Worm (Caenorhabditis elegans) whole organism, L4 larva: Measurements from ENCODE around the gene C06H2.2.

Experiments used
- D1046.2 ChIP-seq: fragments of 200-800 bp; sonication (Bioruptor generic); IDR thresholded peaks from 2 replicates; pipeline ENCODE4 v1.3.6; 2022; ENCODE audit warnings: missing genetic modification characterization, missing compliant biosample characterization
- F44E2.7 ChIP-seq: fragments of 200-800 bp; sonication (Bioruptor generic); IDR thresholded peaks from 2 replicates; pipeline ENCODE4 v2.1.2; 2022; ENCODE audit warnings: missing genetic modification characterization, missing compliant biosample characterization
- F49E8.2 ChIP-seq: sonication (generic microtip); optimal IDR thresholded peaks from 2 replicates; lab custom pipeline; 2016; ENCODE audit warnings: missing compliant biosample characterization, mild to moderate bottlenecking, missing genetic modification characterization, borderline replicate concordance
- T20F7.1 ChIP-seq: fragments of 200-800 bp; sonication (Bioruptor generic); optimal IDR thresholded peaks from 2 replicates; lab custom pipeline; 2018; ENCODE audit warnings: mild to moderate bottlenecking, missing genetic modification characterization, missing compliant biosample characterization
- T26A8.4 ChIP-seq: fragments of 200-800 bp; sonication (Bioruptor generic); IDR thresholded peaks from 2 replicates; pipeline ENCODE4 v1.3.6; 2022; ENCODE audit warnings: missing genetic modification characterization, missing compliant biosample characterization
- Y105C5A.15 ChIP-seq: fragments of 200-800 bp; sonication (Bioruptor generic); IDR thresholded peaks from 2 replicates; pipeline ENCODE4 v1.3.6; 2022; ENCODE audit warnings: missing genetic modification characterization, missing compliant biosample characterization
- Y5F2A.4 ChIP-seq: fragments of 200-800 bp; sonication (Bioruptor generic); optimal IDR thresholded peaks from 2 replicates; lab custom pipeline; 2018; ENCODE audit warnings: mild to moderate bottlenecking, missing genetic modification characterization, missing compliant biosample characterization
- ama-1 ChIP-seq: fragments of 150-350 bp; optimal IDR thresholded peaks from 2 replicates; lab custom pipeline; 2014; ENCODE audit warnings: inconsistent platforms, mixed read lengths
- arid-1 ChIP-seq: fragments of 200-800 bp; sonication (Bioruptor generic); conservative IDR thresholded peaks from 2 replicates; pipeline ENCODE4 v1.3.6; 2022; ENCODE audit warnings: missing genetic modification reagents, missing genetic modification characterization, missing compliant biosample characterization
- ceh-32 ChIP-seq: sonication (generic microtip); optimal IDR thresholded peaks from 2 replicates; lab custom pipeline; 2016; ENCODE audit warnings: mild to moderate bottlenecking, missing genetic modification characterization, missing compliant biosample characterization; ENCODE audit not compliant: poor library complexity
- ceh-44 ChIP-seq: fragments of 200-800 bp; sonication (Bioruptor generic); IDR thresholded peaks from 2 replicates; pipeline ENCODE4 v1.3.6; 2022; ENCODE audit warnings: missing genetic modification reagents, missing genetic modification characterization, missing compliant biosample characterization
- ceh-62 ChIP-seq: sonication (generic microtip); optimal IDR thresholded peaks from 2 replicates; lab custom pipeline; 2017; ENCODE audit warnings: missing biosample characterization, missing genetic modification characterization
- ces-1 ChIP-seq: fragments of 150-350 bp; sonication (generic microtip); optimal IDR thresholded peaks from 4 replicates; lab custom pipeline; 2014; ENCODE audit warnings: missing biosample characterization, missing genetic modification reagents, missing genetic modification characterization
- cey-2 ChIP-seq: sonication (generic microtip); optimal IDR thresholded peaks from 3 replicates; lab custom pipeline; 2017; ENCODE audit warnings: missing genetic modification characterization, mild to moderate bottlenecking, missing compliant biosample characterization, antibody characterized with exemption, borderline replicate concordance; ENCODE audit not compliant: insufficient read depth
- daf-12 ChIP-seq: fragments of 150-350 bp; optimal IDR thresholded peaks from 2 replicates; lab custom pipeline; 2014; ENCODE audit warnings: missing biosample characterization, missing genetic modification reagents, missing genetic modification characterization
- daf-8 ChIP-seq: fragments of 200-800 bp; sonication (Bioruptor generic); IDR thresholded peaks from 2 replicates; pipeline ENCODE4 v1.3.6; 2022; ENCODE audit warnings: missing genetic modification characterization, missing compliant biosample characterization
- dmd-8 ChIP-seq: fragments of 200-800 bp; sonication (Bioruptor generic); IDR thresholded peaks from 2 replicates; pipeline ENCODE4 v1.3.6; 2022; ENCODE audit warnings: missing genetic modification characterization, missing compliant biosample characterization
- dmd-9 ChIP-seq: fragments of 200-800 bp; sonication (Bioruptor generic); IDR thresholded peaks from 2 replicates; pipeline ENCODE4 v1.3.6; 2022; ENCODE audit warnings: missing genetic modification reagents, missing genetic modification characterization, missing compliant biosample characterization
- duxl-1 ChIP-seq: sonication (generic microtip); optimal IDR thresholded peaks from 2 replicates; lab custom pipeline; 2016; ENCODE audit warnings: mild to moderate bottlenecking, missing genetic modification characterization, moderate library complexity, missing compliant biosample characterization; ENCODE audit not compliant: poor library complexity
- dve-1 ChIP-seq: sonication (generic microtip); optimal IDR thresholded peaks from 2 replicates; lab custom pipeline; 2017; ENCODE audit warnings: antibody characterized with exemption, mild to moderate bottlenecking, missing genetic modification characterization, missing compliant biosample characterization; ENCODE audit not compliant: insufficient read depth
- egl-43 ChIP-seq: fragments of 200-800 bp; sonication (Bioruptor generic); IDR thresholded peaks from 2 replicates; pipeline ENCODE4 v1.3.6; 2022; ENCODE audit warnings: missing genetic modification reagents, missing genetic modification characterization, missing compliant biosample characterization
- fkh-10 ChIP-seq: fragments of 150-350 bp; optimal IDR thresholded peaks from 2 replicates; lab custom pipeline; 2014; ENCODE audit warnings: missing biosample characterization, missing genetic modification reagents, missing genetic modification characterization
- fos-1 ChIP-seq: fragments of 150-350 bp; optimal IDR thresholded peaks from 2 replicates; lab custom pipeline; 2014; ENCODE audit warnings: missing biosample characterization, missing genetic modification characterization
- hif-1 ChIP-seq, 2 experiments: sonication (generic microtip); optimal IDR thresholded peaks; 2 replicates each; lab custom pipeline; 2016 to 2017; ENCODE audit warnings: missing compliant biosample characterization in 2 of 2, missing genetic modification characterization in 2 of 2, missing genetic modification reagents in 2 of 2, missing genotype in 2 of 2, mild to moderate bottlenecking in 1 of 2
- hlh-11 ChIP-seq: fragments of 200-800 bp; sonication (Bioruptor generic); optimal IDR thresholded peaks from 2 replicates; lab custom pipeline; 2018; ENCODE audit warnings: mild to moderate bottlenecking, missing genetic modification characterization, missing compliant biosample characterization
- hlh-30 ChIP-seq: sonication (generic microtip); optimal IDR thresholded peaks from 2 replicates; lab custom pipeline; 2017; ENCODE audit warnings: antibody characterized with exemption, mild to moderate bottlenecking, missing genetic modification characterization, missing compliant biosample characterization; ENCODE audit not compliant: insufficient read depth
- hmg-1.1 ChIP-seq: fragments of 200-800 bp; sonication (Bioruptor generic); IDR thresholded peaks from 2 replicates; pipeline ENCODE4 v1.3.6; 2022; ENCODE audit warnings: missing genetic modification reagents, missing genetic modification characterization, missing compliant biosample characterization
- jun-1 ChIP-seq: fragments of 150-350 bp; optimal IDR thresholded peaks from 2 replicates; lab custom pipeline; 2014; ENCODE audit warnings: missing biosample characterization, missing genetic modification reagents, missing genetic modification characterization
- lin-1 ChIP-seq: fragments of 200-800 bp; sonication (Bioruptor generic); IDR thresholded peaks from 2 replicates; pipeline ENCODE4 v1.3.6; 2022; ENCODE audit warnings: missing genetic modification reagents, missing genetic modification characterization, missing compliant biosample characterization
- lin-13 ChIP-seq: fragments of 150-350 bp; optimal IDR thresholded peaks from 2 replicates; lab custom pipeline; 2014; ENCODE audit warnings: missing biosample characterization, missing genetic modification reagents, missing genetic modification characterization
- lin-38 ChIP-seq: fragments of 200-800 bp; sonication (Bioruptor generic); IDR thresholded peaks from 2 replicates; pipeline ENCODE4 v1.3.6; 2022; ENCODE audit warnings: missing genetic modification reagents, missing genetic modification characterization, missing compliant biosample characterization
- mdt-29 ChIP-seq: fragments of 200-800 bp; sonication (Bioruptor generic); IDR thresholded peaks from 2 replicates; pipeline ENCODE4 v1.3.6; 2022; ENCODE audit warnings: missing genetic modification reagents, missing genetic modification characterization, missing compliant biosample characterization
- mxl-2 ChIP-seq: fragments of 200-800 bp; sonication (Bioruptor generic); conservative IDR thresholded peaks from 2 replicates; pipeline ENCODE4 v1.3.6; 2022; ENCODE audit warnings: missing genetic modification reagents, missing genetic modification characterization, missing compliant biosample characterization
- nhr-102 ChIP-seq: sonication (generic microtip); optimal IDR thresholded peaks from 2 replicates; lab custom pipeline; 2016; ENCODE audit warnings: mild to moderate bottlenecking, missing genetic modification characterization, moderate library complexity, missing compliant biosample characterization
- nhr-11 ChIP-seq: fragments of 150-350 bp; optimal IDR thresholded peaks from 2 replicates; lab custom pipeline; 2014; ENCODE audit warnings: missing biosample characterization, missing genetic modification characterization
- nhr-237 ChIP-seq: sonication (generic microtip); optimal IDR thresholded peaks from 2 replicates; lab custom pipeline; 2017; ENCODE audit warnings: missing biosample characterization, missing genetic modification characterization
- nhr-28 ChIP-seq: fragments of 150-350 bp; optimal IDR thresholded peaks from 2 replicates; lab custom pipeline; 2014; ENCODE audit warnings: missing biosample characterization, missing genetic modification characterization
- nhr-42 ChIP-seq: fragments of 200-800 bp; sonication (Bioruptor generic); IDR thresholded peaks from 2 replicates; pipeline ENCODE4 v1.3.6; 2022; ENCODE audit warnings: missing genetic modification characterization, missing compliant biosample characterization
- nhr-76 ChIP-seq: fragments of 150-350 bp; optimal IDR thresholded peaks from 2 replicates; lab custom pipeline; 2014; ENCODE audit warnings: missing biosample characterization, missing genetic modification characterization
- rbr-2 ChIP-seq: sonication (generic microtip); optimal IDR thresholded peaks from 2 replicates; lab custom pipeline; 2016; ENCODE audit warnings: missing genotype, missing genetic modification characterization, missing compliant biosample characterization
- saeg-2 ChIP-seq: fragments of 200-800 bp; sonication (Bioruptor generic); IDR thresholded peaks from 2 replicates; pipeline ENCODE4 v1.3.6; 2022; ENCODE audit warnings: missing genetic modification reagents, missing genetic modification characterization, missing compliant biosample characterization
- set-16 ChIP-seq: fragments of 200-800 bp; sonication (Bioruptor generic); IDR thresholded peaks from 2 replicates; pipeline ENCODE4 v1.3.6; 2022; ENCODE audit warnings: missing genetic modification reagents, missing genetic modification characterization, missing compliant biosample characterization
- snpc-1.2 ChIP-seq: fragments of 200-800 bp; sonication (Bioruptor generic); IDR thresholded peaks from 2 replicates; pipeline ENCODE4 v1.3.6; 2022; ENCODE audit warnings: missing genetic modification reagents, missing genetic modification characterization, missing compliant biosample characterization
- snpc-4 ChIP-seq: fragments of 150-350 bp; optimal IDR thresholded peaks from 2 replicates; lab custom pipeline; 2014; ENCODE audit warnings: missing biosample characterization, missing genetic modification characterization
- tra-1 ChIP-seq: fragments of 200-800 bp; sonication (Bioruptor generic); IDR thresholded peaks from 2 replicates; pipeline ENCODE4 v1.3.6; 2022; ENCODE audit warnings: missing genetic modification reagents, missing genetic modification characterization, missing compliant biosample characterization
- unc-130 ChIP-seq: sonication (generic microtip); optimal IDR thresholded peaks from 2 replicates; lab custom pipeline; 2016; ENCODE audit warnings: missing genetic modification reagents, missing genetic modification characterization, missing compliant biosample characterization
- vab-7 ChIP-seq: fragments of 200-800 bp; sonication (Bioruptor generic); IDR thresholded peaks from 2 replicates; pipeline ENCODE4 v1.3.6; 2022; ENCODE audit warnings: missing genetic modification reagents, missing genetic modification characterization, missing compliant biosample characterization
- zfp-2 ChIP-seq: sonication (generic microtip); optimal IDR thresholded peaks from 2 replicates; lab custom pipeline; 2016; ENCODE audit warnings: mild to moderate bottlenecking, missing genetic modification characterization, missing compliant biosample characterization
- zfp-3 ChIP-seq: fragments of 200-800 bp; sonication (Bioruptor generic); conservative IDR thresholded peaks from 2 replicates; pipeline ENCODE4 v1.3.6; 2022; ENCODE audit warnings: missing genetic modification reagents, missing genetic modification characterization, missing compliant biosample characterization
- zip-11 ChIP-seq: fragments of 200-800 bp; sonication (Bioruptor generic); IDR thresholded peaks from 2 replicates; pipeline ENCODE4 v1.3.6; 2022; ENCODE audit warnings: missing genetic modification characterization, missing compliant biosample characterization

Gene C06H2.2

ce11 chrV:11076403-11076802 lies 48.6 kb upstream of the C06H2.2 start (continued):
- TF ChIP-seq ceh-44 (no peak), mxl-2 (peak; percentile 50; the same call in 1 of the 2 replicates), Y5F2A.4 (GFP tag; lab: Kevin White, UChicago) (no peak), unc-130 (peak; percentile 39), ces-1 (GFP tag; lab: Kevin White, UChicago) (no peak), duxl-1 (tag; lab: Kevin White, UChicago) (no peak), snpc-1.2 (GFP tag; lab: Robert Waterston, UW) (peak; percentile 61; the same call in 1 of the 2 replicates), egl-43 (GFP tag; lab: Robert Waterston, UW) (peak; percentile 77; the same call in 1 of the 2 replicates), mdt-29 (GFP tag; lab: Robert Waterston, UW) (peak; percentile 74), jun-1 (no peak), lin-1 (GFP tag; lab: Robert Waterston, UW) (0 out of 2 replicates have a peak, but pooled peaks have one; percentile 24), nhr-237 (tag; lab: Kevin White, UChicago) (no peak), T26A8.4 (GFP tag; lab: Robert Waterston, UW) (no peak; the same call in 1 of the 2 replicates), dmd-9 (GFP tag; lab: Robert Waterston, UW) (no peak), Y105C5A.15 (GFP tag; lab: Robert Waterston, UW) (peak; percentile 65; the same call in 1 of the 2 replicates), hmg-1.1 (GFP tag; lab: Robert Waterston, UW) (0 out of 2 replicates have a peak, but pooled peaks have one; percentile 26), nhr-28 (peak; percentile 12), hlh-11 (tag; lab: Kevin White, UChicago) (peak; percentile 15), zip-11 (GFP tag; lab: Robert Waterston, UW) (no peak), daf-8 (GFP tag; lab: Robert Waterston, UW) (no peak), lin-38 (GFP tag; lab: Robert Waterston, UW) (peak; percentile 83), D1046.2 (GFP tag; lab: Robert Waterston, UW) (no peak), T20F7.1 (no peak), lin-13 (GFP tag; lab: Kevin White, UChicago) (peak; percentile 50), nhr-102 (tag; lab: Kevin White, UChicago) (no peak), daf-12 (tag; lab: Kevin White, UChicago) (no peak), snpc-4 (tag; lab: Kevin White, UChicago) (no peak), F49E8.2 (tag; lab: Kevin White, UChicago) (peak; percentile 93), cey-2 (no peak), ceh-32 (tag; lab: Kevin White, UChicago) (no peak), ceh-62 (tag; lab: Kevin White, UChicago) (no peak), vab-7 (no peak; the same call in 1 of the 2 replicates), zfp-3 (GFP tag; lab: Robert Waterston, UW) (peak; percentile 49), nhr-11 (tag; lab: Kevin White, UChicago) (no peak), hlh-30 (tag; lab: Kevin White, UChicago) (peak; percentile 22), ama-1 (lab: Kevin White, UChicago) (peak; percentile 77), set-16 (GFP tag; lab: Robert Waterston, UW) (no peak), rbr-2 (tag; lab: Kevin White, UChicago) (no peak), nhr-76 (tag; lab: Kevin White, UChicago) (no peak), dve-1 (tag; lab: Kevin White, UChicago) (peak; percentile 1), arid-1 (GFP tag; lab: Robert Waterston, UW) (peak; percentile 78), zfp-2 (tag; lab: Kevin White, UChicago) (no peak), dmd-8 (peak; percentile 81; the same call in 1 of the 2 replicates), nhr-42 (GFP tag; lab: Robert Waterston, UW) (no peak), F44E2.7 (0 out of 2 replicates have a peak, but pooled peaks have one; percentile 30), saeg-2 (peak; percentile 67; the same call in 1 of the 2 replicates), fos-1 (tag; lab: Kevin White, UChicago) (no peak), fkh-10 (GFP tag; lab: Kevin White, UChicago) (no peak), tra-1 (GFP tag; lab: Robert Waterston, UW) (peak; percentile 46; the same call in 1 of the 2 replicates), hif-1 (tag; optimal IDR thresholded peaks at IDR 0.05; lab: Kevin White, UChicago) (no peak)
